Fruit fly (Drosophila melanogaster): ENCODE measurements around the gene Atg5.

DNA sequence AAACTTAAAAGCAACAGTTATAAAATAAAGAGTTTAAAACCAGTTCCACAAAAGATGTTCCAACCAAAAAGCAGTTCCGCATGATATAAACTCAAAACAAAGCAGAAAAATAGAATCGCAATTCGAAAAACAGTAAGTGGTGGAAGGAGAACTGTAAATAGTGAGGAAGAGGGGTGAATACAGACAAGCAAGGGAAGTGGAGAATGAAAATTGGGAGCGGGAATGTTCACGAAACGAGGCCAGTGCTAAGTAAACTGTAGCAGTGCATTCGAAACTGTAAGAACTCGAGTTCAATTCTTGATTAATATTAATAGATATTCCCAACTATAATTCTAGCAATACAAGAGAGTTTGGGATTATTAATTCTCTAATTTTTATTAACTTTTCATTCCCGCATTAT is 14.4 kb upstream of the Atg5 start:
- TF ChIP-seq usp (GFP tag; optimal IDR thresholded peaks at IDR 0.05) = no peak
- no peak for TF ChIP-seq CG8478 (optimal IDR thresholded peaks at IDR 0.05)
- no peak for TF ChIP-seq psq (optimal IDR thresholded peaks at IDR 0.05)
- TF ChIP-seq EcR (GFP tag; optimal IDR thresholded peaks at IDR 0.05) = no peak
- TF ChIP-seq Dll (optimal IDR thresholded peaks at IDR 0.05) = no peak
- TF ChIP-seq pan (optimal IDR thresholded peaks at IDR 0.05) = no peak

All from whole organism.